Worm (Caenorhabditis elegans) whole organism, midembryonic: ENCODE data around the gene F19F10.1.

Experiments used
- T22C8.4 ChIP-seq: fragments of 200-800 bp; sonication (Bioruptor generic); IDR thresholded peaks from 2 replicates; pipeline ENCODE4 v1.3.6; 2022; ENCODE audit warnings: missing genetic modification characterization, missing compliant biosample characterization
- cog-1 ChIP-seq: sonication (generic microtip); optimal IDR thresholded peaks from 2 replicates; lab custom pipeline; 2016; ENCODE audit warnings: missing genetic modification characterization, missing compliant biosample characterization
- flt-1 ChIP-seq: fragments of 200-800 bp; sonication (Bioruptor generic); IDR thresholded peaks from 2 replicates; pipeline ENCODE4 v1.3.6; 2022; ENCODE audit warnings: missing genetic modification characterization, missing compliant biosample characterization
- klf-2 ChIP-seq: fragments of 200-800 bp; sonication (Bioruptor generic); conservative IDR thresholded peaks from 2 replicates; pipeline ENCODE4 v1.3.6; 2022; ENCODE audit warnings: missing genetic modification reagents, missing genetic modification characterization, missing compliant biosample characterization
- med-1 ChIP-seq: sonication (generic microtip); optimal IDR thresholded peaks from 2 replicates; lab custom pipeline; 2017; ENCODE audit warnings: missing genetic modification characterization, mild to moderate bottlenecking, missing compliant biosample characterization, antibody characterized with exemption, missing genetic modification reagents; ENCODE audit not compliant: insufficient read depth
- ref-1 ChIP-seq: fragments of 200-800 bp; sonication (Bioruptor generic); conservative IDR thresholded peaks from 2 replicates; pipeline ENCODE4 v1.3.6; 2022; ENCODE audit warnings: missing genetic modification reagents, missing genetic modification characterization, missing compliant biosample characterization
- tab-1 ChIP-seq: fragments of 200-800 bp; sonication (Bioruptor generic); IDR thresholded peaks from 2 replicates; pipeline ENCODE4 v1.3.6; 2022; ENCODE audit warnings: missing genetic modification characterization, missing compliant biosample characterization
- ztf-23 ChIP-seq: fragments of 200-800 bp; sonication (Bioruptor generic); IDR thresholded peaks from 2 replicates; pipeline ENCODE4 v1.3.6; 2022; ENCODE audit warnings: missing genetic modification reagents, missing genetic modification characterization, missing compliant biosample characterization
- ztf-29 ChIP-seq: fragments of 200-800 bp; sonication (Bioruptor generic); IDR thresholded peaks from 2 replicates; pipeline ENCODE4 v1.3.6; 2022; ENCODE audit warnings: missing genetic modification reagents, missing genetic modification characterization, missing compliant biosample characterization

DNA sequence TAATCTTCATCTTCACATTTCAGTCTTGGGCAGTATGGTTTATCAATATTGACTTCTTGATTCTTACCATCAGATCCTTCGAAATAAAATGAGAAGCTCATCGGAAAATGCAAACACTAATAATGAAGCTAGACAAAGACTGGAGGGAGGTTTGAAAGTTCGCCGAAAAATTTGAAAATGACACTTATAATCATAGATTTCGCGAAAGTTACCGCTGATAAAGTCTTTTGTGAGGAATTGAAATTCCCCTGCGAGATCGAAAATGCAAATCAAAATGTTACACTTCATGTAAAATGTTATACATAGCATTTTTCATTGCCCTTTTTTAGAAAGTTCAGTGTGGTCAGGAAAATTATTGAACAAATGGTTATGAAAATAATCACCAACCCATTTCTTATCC lies 35.2 kb downstream of the F19F10.1 start, which contains the start of gene C50E3.7:
- TF ChIP-seq tab-1 (GFP tag; lab: Robert Waterston, UW) (no peak), flt-1 (GFP tag; lab: Robert Waterston, UW) (no peak), ref-1 (no peak), T22C8.4 (no peak), med-1 (GFP tag; lab: Kevin White, UChicago) (no peak), ztf-23 (GFP tag; lab: Robert Waterston, UW) (no peak), cog-1 (tag; lab: Kevin White, UChicago) (no peak), ztf-29 (GFP tag; lab: Robert Waterston, UW) (no peak), klf-2 (GFP tag; lab: Robert Waterston, UW) (no peak)
